Fruit fly (Drosophila melanogaster) whole organism, pupa: ENCODE measurements around the gene Ost48.

Experiments used
- CG10348 ChIP-seq: fragments of 200-800 bp; sonication (Bioruptor generic); IDR thresholded peaks from 2 replicates; pipeline ENCODE4 v1.3.6; 2022; ENCODE audit warnings: missing biosample characterization, missing genetic modification characterization
- CG12605 ChIP-seq: fragments of 200-800 bp; sonication (Bioruptor generic); IDR thresholded peaks from 2 replicates; pipeline ENCODE4 v1.3.6; 2022; ENCODE audit warnings: missing biosample characterization, missing genetic modification characterization
- CG13204 ChIP-seq: fragments of 200-800 bp; sonication (Bioruptor generic); optimal IDR thresholded peaks from 2 replicates; lab custom pipeline; 2018; ENCODE audit warnings: missing biosample characterization, mild to moderate bottlenecking, missing genetic modification characterization, moderate library complexity
- CG14655 ChIP-seq: fragments of 200-800 bp; sonication (Bioruptor generic); optimal IDR thresholded peaks from 3 replicates; lab custom pipeline; 2017; ENCODE audit warnings: mild to moderate bottlenecking, missing biosample characterization, missing genetic modification reagents, missing genetic modification characterization
- CG15710 ChIP-seq: fragments of 200-800 bp; sonication (Bioruptor generic); optimal IDR thresholded peaks from 2 replicates; lab custom pipeline; 2018; ENCODE audit warnings: missing biosample characterization, mild to moderate bottlenecking, missing genetic modification characterization, moderate library complexity
- CG17806 ChIP-seq: fragments of 200-800 bp; sonication (Bioruptor generic); optimal IDR thresholded peaks from 2 replicates; lab custom pipeline; 2018; ENCODE audit warnings: missing biosample characterization, mild to moderate bottlenecking, missing genetic modification characterization, moderate library complexity
- CG32121 ChIP-seq: fragments of 200-800 bp; sonication (Bioruptor generic); IDR thresholded peaks from 2 replicates; pipeline ENCODE4 v1.3.6; 2022; ENCODE audit warnings: missing biosample characterization, missing genetic modification characterization
- CG34367 ChIP-seq: fragments of 200-800 bp; sonication (Bioruptor generic); optimal IDR thresholded peaks from 2 replicates; lab custom pipeline; 2018; ENCODE audit warnings: missing biosample characterization, mild to moderate bottlenecking, missing genetic modification characterization
- CG4496 ChIP-seq: fragments of 200-800 bp; sonication (Bioruptor generic); IDR thresholded peaks from 3 replicates; pipeline ENCODE4 v1.3.6; 2022; ENCODE audit warnings: missing biosample characterization, missing genetic modification characterization
- CG8159 ChIP-seq: fragments of 200-800 bp; sonication (Bioruptor generic); optimal IDR thresholded peaks from 3 replicates; lab custom pipeline; 2018; ENCODE audit warnings: missing biosample characterization, mild to moderate bottlenecking, missing genetic modification characterization, moderate library complexity
- CG8301 ChIP-seq: fragments of 200-800 bp; sonication (Bioruptor generic); optimal IDR thresholded peaks from 2 replicates; lab custom pipeline; 2018; ENCODE audit warnings: missing biosample characterization, mild to moderate bottlenecking, missing genetic modification characterization
- CG9948 ChIP-seq: fragments of 200-800 bp; sonication (Bioruptor generic); optimal IDR thresholded peaks from 2 replicates; lab custom pipeline; 2018; ENCODE audit warnings: missing biosample characterization, mild to moderate bottlenecking, missing genetic modification characterization, moderate library complexity
- D1 ChIP-seq: fragments of 200-800 bp; sonication (Bioruptor generic); optimal IDR thresholded peaks from 2 replicates; lab custom pipeline; 2018; ENCODE audit warnings: missing biosample characterization, mild to moderate bottlenecking, missing genetic modification characterization, moderate library complexity
- EcR ChIP-seq: fragments of 200-800 bp; sonication (Bioruptor generic); optimal IDR thresholded peaks from 3 replicates; lab custom pipeline; 2019; ENCODE audit warnings: missing biosample characterization, missing genetic modification characterization, mild to moderate bottlenecking, moderate library complexity, missing genetic modification reagents
- Ets98B ChIP-seq: fragments of 200-800 bp; sonication (Bioruptor generic); IDR thresholded peaks from 2 replicates; pipeline ENCODE4 v1.3.6; 2022; ENCODE audit warnings: missing biosample characterization, missing genetic modification characterization
- Pif1A ChIP-seq: fragments of 200-800 bp; sonication (Bioruptor generic); optimal IDR thresholded peaks from 3 replicates; lab custom pipeline; 2016; ENCODE audit warnings: missing biosample characterization, missing genetic modification characterization
- Pif1B ChIP-seq: fragments of 200-800 bp; sonication (Bioruptor generic); optimal IDR thresholded peaks from 3 replicates; lab custom pipeline; 2016; ENCODE audit warnings: missing biosample characterization, missing genetic modification characterization
- Snoo ChIP-seq: fragments of 200-800 bp; sonication (Bioruptor generic); optimal IDR thresholded peaks from 3 replicates; lab custom pipeline; 2017; ENCODE audit warnings: missing biosample characterization, mild to moderate bottlenecking, missing genetic modification characterization, inconsistent platforms
- fd96Ca ChIP-seq: fragments of 200-800 bp; sonication (Bioruptor generic); IDR thresholded peaks from 3 replicates; pipeline ENCODE4 v1.3.6; 2022; ENCODE audit warnings: missing biosample characterization, missing genetic modification characterization
- gl ChIP-seq: fragments of 200-800 bp; sonication (Bioruptor generic); optimal IDR thresholded peaks from 2 replicates; lab custom pipeline; 2018; ENCODE audit warnings: missing biosample characterization, mild to moderate bottlenecking, missing genetic modification characterization
- rn ChIP-seq: fragments of 200-800 bp; sonication (Bioruptor generic); IDR thresholded peaks from 2 replicates; pipeline ENCODE4 v1.3.6; 2022; ENCODE audit warnings: missing biosample characterization, missing genetic modification characterization

Ost48 gene

DNA sequence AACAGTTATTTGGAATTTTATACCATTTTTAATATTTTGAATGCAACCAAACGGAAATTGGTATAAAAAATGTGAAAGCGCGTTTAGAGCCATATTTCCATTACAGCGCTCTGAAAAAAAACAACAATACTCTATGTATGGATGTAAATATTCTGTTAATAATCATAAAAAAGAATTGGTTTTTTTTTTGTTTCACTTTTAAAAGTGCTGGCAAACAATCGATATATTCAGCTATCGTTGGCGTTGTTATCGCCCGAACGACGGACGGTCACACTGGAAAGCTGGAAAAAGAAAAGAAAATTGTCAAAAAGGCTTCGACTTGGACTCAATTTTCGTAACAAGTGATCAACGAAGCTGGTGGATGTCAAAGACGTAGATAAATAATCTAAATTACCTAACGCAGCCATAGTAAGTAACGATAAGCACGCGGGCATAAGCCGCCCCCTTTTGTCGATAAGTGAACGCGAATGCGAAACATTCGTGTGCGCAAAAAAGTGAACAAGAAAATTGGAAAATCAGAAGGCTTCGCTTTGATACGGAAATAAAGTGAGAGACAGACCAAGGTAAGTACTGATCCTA is 16.0 kb downstream of the Ost48 start, which contains the start of gene CG7065:
TSS of gene CG7065 (plus strand) at position 270 of the 579 bp plus-strand sequence.
- TF ChIP-seq CG4496 (GFP tag; lab: Robert Waterston, UW) = no peak
- no peak for TF ChIP-seq CG9948 (tag; lab: Kevin White, UChicago)
- no peak for TF ChIP-seq CG15710 (tag; lab: Kevin White, UChicago)
- TF ChIP-seq Snoo (tag; lab: Kevin White, UChicago) = no peak
- no peak for TF ChIP-seq Pif1B (GFP tag; lab: Kevin White, UChicago)
- no peak for TF ChIP-seq fd96Ca
- no peak for TF ChIP-seq CG8301
- TF ChIP-seq CG14655 (GFP tag; lab: Kevin White, UChicago) = no peak
- TF ChIP-seq CG10348 = no peak

- TF ChIP-seq Pif1A (GFP tag; lab: Kevin White, UChicago) (no peak), gl (peak; percentile 62), CG13204 (no peak), D1 (tag; lab: Kevin White, UChicago) (peak; percentile 36), Snoo (tag; lab: Kevin White, UChicago) (peak; percentile 54), CG8159 (tag; lab: Kevin White, UChicago) (peak; percentile 80), CG17806 (peak; percentile 64), CG14655 (GFP tag; lab: Kevin White, UChicago) (no peak), CG9948 (tag; lab: Kevin White, UChicago) (peak; percentile 66), CG32121 (GFP tag; lab: Robert Waterston, UW) (peak; percentile 72), CG12605 (GFP tag; lab: Robert Waterston, UW) (peak; percentile 69), EcR (GFP tag; lab: Kevin White, UChicago) (no peak), CG8301 (peak; percentile 68), CG10348 (no peak), rn (GFP tag; lab: Robert Waterston, UW) (peak; percentile 70), CG34367 (peak; percentile 70), Pif1B (GFP tag; lab: Kevin White, UChicago) (no peak), CG4496 (GFP tag; lab: Robert Waterston, UW) (peak; percentile 91), CG15710 (tag; lab: Kevin White, UChicago) (peak; percentile 82), Ets98B (GFP tag; lab: Robert Waterston, UW) (peak; percentile 88), fd96Ca (peak; percentile 91)
Observed at dm6 chrX:9141219-9141618, 17.1 kb downstream of the Ost48 start.

DNA sequence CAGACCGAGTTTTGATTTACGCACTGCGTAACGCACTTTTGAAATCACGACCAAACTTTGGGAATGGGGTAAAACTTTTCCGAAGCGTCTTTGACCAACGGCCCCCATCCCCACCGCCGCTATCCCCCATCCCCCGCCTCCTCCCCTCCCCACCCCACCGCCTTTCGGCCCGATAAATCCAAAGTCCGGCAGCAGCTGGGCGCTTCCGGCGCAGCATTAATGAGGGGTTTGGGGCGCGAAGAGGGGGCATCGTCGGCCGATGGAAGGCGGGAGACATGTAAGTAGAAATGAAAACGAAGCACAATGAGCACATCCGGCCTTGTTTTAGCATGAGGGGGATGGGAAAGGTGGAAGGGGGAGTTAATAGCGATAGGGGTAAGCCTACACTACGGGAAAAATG is 19.2 kb downstream of the Ost48 start:
- TF ChIP-seq D1 (tag; lab: Kevin White, UChicago) = no peak
- no peak for TF ChIP-seq Pif1A (GFP tag; lab: Kevin White, UChicago)
- TF ChIP-seq Pif1B (GFP tag; lab: Kevin White, UChicago) = no peak
- no peak for TF ChIP-seq CG10348
- TF ChIP-seq CG34367 = no peak
- no peak for TF ChIP-seq Snoo (tag; lab: Kevin White, UChicago)
- TF ChIP-seq CG4496 (GFP tag; lab: Robert Waterston, UW) = peak; percentile 42; the same call in 1 of the 3 replicates
- TF ChIP-seq CG9948 (tag; lab: Kevin White, UChicago) = no peak
- peak; percentile 46; the same call in 2 of the 3 replicates for TF ChIP-seq fd96Ca
- TF ChIP-seq CG32121 (GFP tag; lab: Robert Waterston, UW) = peak; percentile 59
- TF ChIP-seq CG8301 = peak; percentile 18
- peak; percentile 16 for TF ChIP-seq CG8159 (tag; lab: Kevin White, UChicago)
- TF ChIP-seq CG15710 (tag; lab: Kevin White, UChicago) = peak; percentile 31
- TF ChIP-seq CG14655 (GFP tag; lab: Kevin White, UChicago) = peak; percentile 61
- TF ChIP-seq CG13204 = peak; percentile 79
- TF ChIP-seq CG17806 = peak; percentile 16
- TF ChIP-seq gl = peak; percentile 79
- peak; percentile 48; the same call in 1 of the 2 replicates for TF ChIP-seq CG12605 (GFP tag; lab: Robert Waterston, UW)
- no peak for TF ChIP-seq EcR (GFP tag; lab: Kevin White, UChicago)
- TF ChIP-seq rn (GFP tag; lab: Robert Waterston, UW) = no peak
- peak; percentile 60 for TF ChIP-seq Ets98B (GFP tag; lab: Robert Waterston, UW)
- TF ChIP-seq, all 21 proteins: peak for 12

dm6 chrX:9136776-9137550 is 21.4 kb downstream of the Ost48 start:
- TF ChIP-seq CG32121 (GFP tag; lab: Robert Waterston, UW) = peak; percentile 13; the same call in 1 of the 2 replicates
- TF ChIP-seq CG14655 (GFP tag; lab: Kevin White, UChicago) = peak; percentile 6
- peak; percentile 5 for TF ChIP-seq CG8159 (tag; lab: Kevin White, UChicago)
- TF ChIP-seq CG4496 (GFP tag; lab: Robert Waterston, UW) = 0 out of 3 replicates have a peak, but pooled peaks have one; percentile 6
- no peak for TF ChIP-seq D1 (tag; lab: Kevin White, UChicago)
- TF ChIP-seq, all 21 proteins: peak for 4

DNA sequence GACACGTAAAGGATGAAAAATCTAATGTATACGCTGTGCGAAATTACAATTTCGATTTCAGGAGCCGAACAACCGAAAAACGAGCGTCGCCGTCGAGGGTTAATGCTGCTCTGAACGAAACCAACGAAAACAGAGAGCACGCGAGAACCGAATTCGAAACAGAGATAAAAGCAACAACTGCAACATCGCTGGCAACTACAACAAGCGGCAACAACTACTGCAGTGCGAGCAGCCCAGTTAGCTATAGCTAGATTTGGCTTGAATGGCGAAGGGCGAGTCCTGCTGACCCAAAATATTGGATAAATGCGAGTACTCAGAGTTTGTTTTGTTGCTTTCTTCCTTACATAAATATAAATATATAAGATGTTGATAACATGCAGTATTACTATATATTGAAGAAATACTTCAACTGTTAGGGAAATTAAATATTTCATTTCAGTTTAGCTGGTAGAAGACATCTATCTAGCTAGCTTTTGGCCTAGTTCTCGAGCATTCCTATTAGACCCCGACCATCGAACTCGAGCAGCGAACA is 23.3 kb downstream of the Ost48 start, which contains the start of gene fend:
TSS of gene fend (minus strand) at position 178 of the 532 bp plus-strand sequence.
- TF ChIP-seq Ets98B (GFP tag; lab: Robert Waterston, UW) (no peak), CG4496 (GFP tag; lab: Robert Waterston, UW) (no peak), CG34367 (peak; percentile 41), CG8159 (tag; lab: Kevin White, UChicago) (peak; percentile 62), CG14655 (GFP tag; lab: Kevin White, UChicago) (peak; percentile 49), Pif1B (GFP tag; lab: Kevin White, UChicago) (peak; percentile 49), gl (no peak), CG17806 (no peak), CG10348 (no peak), Snoo (tag; lab: Kevin White, UChicago) (peak; percentile 7), D1 (tag; lab: Kevin White, UChicago) (no peak), fd96Ca (no peak), CG15710 (tag; lab: Kevin White, UChicago) (peak; percentile 52), rn (GFP tag; lab: Robert Waterston, UW) (no peak), CG12605 (GFP tag; lab: Robert Waterston, UW) (no peak), CG9948 (tag; lab: Kevin White, UChicago) (peak; percentile 2), EcR (GFP tag; lab: Kevin White, UChicago) (no peak), Pif1A (GFP tag; lab: Kevin White, UChicago) (no peak), CG32121 (GFP tag; lab: Robert Waterston, UW) (0 out of 2 replicates have a peak, but pooled peaks have one; percentile 27), CG8301 (peak; percentile 43)
